Fruit fly (Drosophila melanogaster): ENCODE measurements around the gene CG2698.
A peak's percentile ranks its signal among the peaks of the same experiment; 100 is the strongest.

CG2698 gene

dm6 chr3R:8013121-8014009, 12.0 kb downstream of the CG2698 start, which contains the start of the genes CG10435 and Pbp95:
CG10435 (minus strand) TSS chr3R:8013201.
Pbp95 (plus strand) TSS chr3R:8013791.
- no peak for TF ChIP-seq bowl (GFP tag; IDR thresholded peaks at IDR 0.05)
- TF ChIP-seq grau (tag; optimal IDR thresholded peaks at IDR 0.05), result no peak
- TF ChIP-seq gsb (GFP tag; IDR thresholded peaks at IDR 0.05), result 0 out of 2 replicates have a peak, but pooled peaks have one; percentile 20
- no peak for TF ChIP-seq CG9797 (GFP tag; optimal IDR thresholded peaks at IDR 0.05)
- TF ChIP-seq fd96Cb (tag; optimal IDR thresholded peaks at IDR 0.05), result peak; percentile 1
- no peak for TF ChIP-seq ewg (GFP tag; optimal IDR thresholded peaks at IDR 0.05)
- TF ChIP-seq CG31365 (tag; optimal IDR thresholded peaks at IDR 0.05), result no peak
- peak; percentile 34 for TF ChIP-seq CG10274 (GFP tag; optimal IDR thresholded peaks at IDR 0.05)
- TF ChIP-seq CG18011 (GFP tag; optimal IDR thresholded peaks at IDR 0.05), result peak; percentile 13
- TF ChIP-seq CG17361 (GFP tag; IDR thresholded peaks at IDR 0.05), result no peak; the same call in 2 of the 3 replicates
- TF ChIP-seq dmrt11E (tag; optimal IDR thresholded peaks at IDR 0.05), result peak; percentile 24
- no peak for TF ChIP-seq Dp (GFP tag; optimal IDR thresholded peaks at IDR 0.05)
- peak; percentile 21 for TF ChIP-seq HHEX (GFP tag; optimal IDR thresholded peaks at IDR 0.05)
- TF ChIP-seq pzg (GFP tag; optimal IDR thresholded peaks at IDR 0.05), result peak; percentile 62
- TF ChIP-seq Drgx (GFP tag; IDR thresholded peaks at IDR 0.05), result no peak; the same call in 1 of the 2 replicates
- TF ChIP-seq vnd (GFP tag; IDR thresholded peaks at IDR 0.05; ENCODE audit: partially characterized antibody), result peak; percentile 55; the same call in 2 of the 3 replicates
- TF ChIP-seq CG8478 (optimal IDR thresholded peaks at IDR 0.05), result no peak
- TF ChIP-seq Side (GFP tag; optimal IDR thresholded peaks at IDR 0.05), result peak; percentile 29
- TF ChIP-seq zen (tag; optimal IDR thresholded peaks at IDR 0.05), result no peak
- 0 out of 4 replicates have a peak, but pooled peaks have one; percentile 48 for TF ChIP-seq chinmo (GFP tag; IDR thresholded peaks at IDR 0.05; ENCODE audit: partially characterized antibody)
- peak; percentile 53; the same call in 1 of the 2 replicates for TF ChIP-seq Xrp1 (GFP tag; IDR thresholded peaks at IDR 0.05)
- TF ChIP-seq ato (GFP tag; IDR thresholded peaks at IDR 0.05; ENCODE audit: partially characterized antibody), result peak; percentile 53; the same call in 1 of the 2 replicates
- TF ChIP-seq CG18619 (GFP tag; optimal IDR thresholded peaks at IDR 0.05), result peak; percentile 51
- no peak for TF ChIP-seq Oli (tag; optimal IDR thresholded peaks at IDR 0.05)
- TF ChIP-seq CG13287 (GFP tag; IDR thresholded peaks at IDR 0.05; ENCODE audit: partially characterized antibody), result peak; percentile 76
- peak; percentile 48 for TF ChIP-seq CG14710 (tag; optimal IDR thresholded peaks at IDR 0.05)
- TF ChIP-seq CG12659 (GFP tag; optimal IDR thresholded peaks at IDR 0.05), result peak; percentile 57
- TF ChIP-seq CG2875 (GFP tag; optimal IDR thresholded peaks at IDR 0.05), result no peak
- TF ChIP-seq CG5953 (GFP tag; IDR thresholded peaks at IDR 0.05), result 0 out of 2 replicates have a peak, but pooled peaks have one; percentile 33
- no peak for TF ChIP-seq CG17385 (GFP tag; optimal IDR thresholded peaks at IDR 0.05)
- 0 out of 3 replicates have a peak, but pooled peaks have one; percentile 51 for TF ChIP-seq mld (GFP tag; IDR thresholded peaks at IDR 0.05; ENCODE audit: partially characterized antibody)
- TF ChIP-seq slbo (GFP tag; IDR thresholded peaks at IDR 0.05), result peak; percentile 78
- 0 out of 2 replicates have a peak, but pooled peaks have one; percentile 32 for TF ChIP-seq nerfin-2 (GFP tag; IDR thresholded peaks at IDR 0.05; ENCODE audit: partially characterized antibody)
- peak; percentile 25 for TF ChIP-seq CG13424 (tag; optimal IDR thresholded peaks at IDR 0.05)
- TF ChIP-seq nom (GFP tag; optimal IDR thresholded peaks at IDR 0.05), result no peak
- no peak for TF ChIP-seq CG8765 (GFP tag; IDR thresholded peaks at IDR 0.05)
- TF ChIP-seq NfI (GFP tag; optimal IDR thresholded peaks at IDR 0.05), result peak; percentile 51
- no peak for TF ChIP-seq trh (GFP tag; optimal IDR thresholded peaks at IDR 0.05)
- TF ChIP-seq pho (GFP tag; optimal IDR thresholded peaks at IDR 0.05), result peak; percentile 59
- TF ChIP-seq oc (tag; optimal IDR thresholded peaks at IDR 0.05), result no peak
- TF ChIP-seq HLH4C (GFP tag; IDR thresholded peaks at IDR 0.05; ENCODE audit: partially characterized antibody), result peak; percentile 59
- peak; percentile 60 for TF ChIP-seq CG3847 (GFP tag; IDR thresholded peaks at IDR 0.05)
- TF ChIP-seq shn (GFP tag; optimal IDR thresholded peaks at IDR 0.05), result no peak
- no peak for TF ChIP-seq jigr1 (GFP tag; IDR thresholded peaks at IDR 0.05)
- TF ChIP-seq Max (GFP tag; optimal IDR thresholded peaks at IDR 0.05), result peak; percentile 59
- peak; percentile 56 for TF ChIP-seq CG11085 (GFP tag; IDR thresholded peaks at IDR 0.05)
- TF ChIP-seq chn (GFP tag; optimal IDR thresholded peaks at IDR 0.05), result peak; percentile 40

Data from whole organism, embryonic.